Worm (Caenorhabditis elegans): ENCODE results near the gene mpst-1.

mpst-1 gene

ce11 chrV:11849408-11849807, 22.5 kb upstream of the mpst-1 start:
- TF ChIP-seq him-1 (tag; optimal IDR thresholded peaks at IDR 0.05) (no peak), W03F9.2 (tag; optimal IDR thresholded peaks at IDR 0.05) (no peak), dao-5 (tag; optimal IDR thresholded peaks at IDR 0.05) (no peak)

DNA sequence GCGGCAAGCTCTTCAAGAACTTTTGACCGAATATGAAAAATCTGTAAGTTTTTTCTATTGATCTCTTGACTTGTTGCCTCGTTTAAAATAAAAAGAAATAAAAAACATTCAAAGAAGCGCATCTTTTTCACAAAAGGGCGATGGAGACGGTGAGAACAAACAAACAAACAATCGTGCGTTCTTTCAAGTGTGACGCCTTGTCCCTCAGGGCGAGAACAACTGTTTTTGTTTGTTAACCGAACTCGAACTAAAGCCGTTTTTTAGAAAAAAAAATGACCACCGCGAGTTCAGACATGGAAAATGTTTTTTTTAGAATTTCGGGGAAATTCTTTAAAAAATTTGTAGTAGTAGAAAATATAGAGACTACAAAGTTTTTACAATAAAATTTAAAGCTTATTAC, 20.1 kb upstream of the mpst-1 start:
- TF ChIP-seq dao-5 (tag; optimal IDR thresholded peaks at IDR 0.05) (no peak), him-1 (tag; optimal IDR thresholded peaks at IDR 0.05) (no peak), W03F9.2 (tag; optimal IDR thresholded peaks at IDR 0.05) (no peak)

DNA sequence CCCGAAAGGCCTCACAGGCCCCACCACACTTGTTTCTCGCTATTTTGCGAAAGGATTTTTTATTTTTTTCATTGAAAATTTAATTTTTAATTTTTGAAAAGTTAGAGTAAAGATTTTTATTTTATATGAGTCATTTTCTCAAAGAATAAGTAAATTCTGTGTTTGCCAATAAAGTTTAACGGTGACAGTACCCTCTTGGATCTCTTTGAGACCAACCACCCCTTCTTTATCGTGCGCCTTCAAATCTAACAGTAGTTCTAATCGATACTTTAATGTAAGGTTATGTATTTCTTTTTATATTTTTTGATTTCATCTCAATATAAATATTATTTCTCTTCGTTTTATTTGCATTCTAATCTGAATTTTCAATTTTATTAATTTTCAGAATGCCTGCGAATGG, 18.6 kb upstream of the mpst-1 start, which contains the start of gene hmp-1:
TSS of gene hmp-1 (plus strand) at position 380 of the 400 bp plus-strand sequence.
- no peak for TF ChIP-seq him-1 (tag; optimal IDR thresholded peaks at IDR 0.05)
- no peak for TF ChIP-seq W03F9.2 (tag; optimal IDR thresholded peaks at IDR 0.05)
- no peak for TF ChIP-seq dao-5 (tag; optimal IDR thresholded peaks at IDR 0.05)

DNA sequence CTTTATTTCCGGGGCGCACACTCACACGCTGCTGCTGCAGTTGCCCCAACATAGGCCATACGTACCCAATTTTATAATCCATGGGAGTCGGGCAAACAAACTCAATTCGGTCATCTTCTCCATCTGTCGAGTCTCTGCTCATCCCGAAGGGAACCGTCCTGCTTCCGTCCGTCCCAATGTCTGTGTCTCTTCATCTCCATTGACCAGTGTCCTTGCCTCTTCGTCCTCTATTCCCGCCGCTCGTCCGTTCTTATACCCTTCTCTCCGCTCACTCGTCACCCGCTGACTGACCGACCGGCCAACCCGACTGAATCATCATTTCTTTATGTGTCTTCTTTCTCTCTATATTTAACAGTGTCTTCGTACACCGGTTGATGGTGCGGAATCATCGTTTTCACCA, 18.0 kb upstream of the mpst-1 start:
- TF ChIP-seq dao-5 (tag; optimal IDR thresholded peaks at IDR 0.05) (no peak), him-1 (tag; optimal IDR thresholded peaks at IDR 0.05) (peak; percentile 42), W03F9.2 (tag; optimal IDR thresholded peaks at IDR 0.05) (no peak)

ce11 chrV:11843678-11844366, 17.0 kb upstream of the mpst-1 start, which contains the start of gene nphp-4:
nphp-4 (minus strand) TSS chrV:11843728.
- no peak for TF ChIP-seq him-1 (tag; optimal IDR thresholded peaks at IDR 0.05)
- no peak for TF ChIP-seq W03F9.2 (tag; optimal IDR thresholded peaks at IDR 0.05)
- no peak for TF ChIP-seq dao-5 (tag; optimal IDR thresholded peaks at IDR 0.05)

DNA sequence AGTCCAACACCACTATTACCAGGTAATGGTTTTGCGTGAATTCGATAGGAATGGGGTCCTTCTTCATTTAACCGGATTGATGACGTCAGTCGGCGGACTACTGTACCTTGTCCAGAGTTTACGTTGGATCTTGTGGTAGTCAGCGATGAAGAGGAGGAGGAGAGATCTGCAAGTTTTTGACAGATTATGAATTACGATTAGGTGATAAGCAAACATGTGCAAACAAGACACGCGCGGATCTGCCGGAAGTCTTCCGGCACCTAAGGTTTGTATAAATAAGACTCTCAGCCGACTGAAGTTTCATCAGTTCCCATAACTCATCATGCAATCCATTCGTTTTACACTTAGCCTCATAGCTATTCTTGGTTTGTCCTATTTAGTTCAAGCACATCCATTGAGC, 12.4 kb upstream of the mpst-1 start, which contains the start of gene idpb-5:
TSS of gene idpb-5 (plus strand) at position 301 of the 400 bp plus-strand sequence.
- TF ChIP-seq W03F9.2 (tag; optimal IDR thresholded peaks at IDR 0.05) (no peak), him-1 (tag; optimal IDR thresholded peaks at IDR 0.05) (no peak), dao-5 (tag; optimal IDR thresholded peaks at IDR 0.05) (no peak)

DNA sequence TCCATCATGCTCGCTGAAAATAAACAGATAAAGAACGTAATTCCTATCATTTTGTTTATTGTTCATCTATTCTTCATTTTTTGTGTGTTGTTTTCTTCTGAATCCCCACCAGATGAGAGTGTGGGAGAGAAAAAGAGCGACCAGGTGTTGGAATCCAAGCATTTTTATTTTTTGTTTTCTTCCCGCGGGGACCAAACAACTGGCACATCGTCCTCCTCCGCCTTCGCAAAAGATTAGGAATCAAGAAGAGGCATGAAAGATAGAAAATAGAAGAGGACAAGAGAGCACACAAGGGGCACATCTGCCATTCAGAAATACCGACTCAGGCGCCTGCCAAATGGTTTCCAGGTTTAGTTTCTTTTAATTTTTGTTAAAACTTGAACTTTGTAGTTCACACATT, 9.2 kb upstream of the mpst-1 start, which contains the start of gene R13H4.2:
TSS of gene R13H4.2 (plus strand) at position 319 of the 400 bp plus-strand sequence.
- TF ChIP-seq dao-5 (tag; optimal IDR thresholded peaks at IDR 0.05) = no peak
- no peak for TF ChIP-seq him-1 (tag; optimal IDR thresholded peaks at IDR 0.05)
- TF ChIP-seq W03F9.2 (tag; optimal IDR thresholded peaks at IDR 0.05) = no peak

- no peak for TF ChIP-seq him-1 (tag; optimal IDR thresholded peaks at IDR 0.05)
- no peak for TF ChIP-seq dao-5 (tag; optimal IDR thresholded peaks at IDR 0.05)
- TF ChIP-seq W03F9.2 (tag; optimal IDR thresholded peaks at IDR 0.05) = no peak
Observed at ce11 chrV:11833319-11833718, 6.5 kb upstream of the mpst-1 start, which contains the start of gene pho-8. pho-8 (plus strand) TSS chrV:11833619.

ce11 chrV:11829282-11829681, 2.4 kb upstream of the mpst-1 start, which contains the start of gene col-158:
col-158 (plus strand) TSS chrV:11829582.
- no peak for TF ChIP-seq him-1 (tag; optimal IDR thresholded peaks at IDR 0.05)
- TF ChIP-seq W03F9.2 (tag; optimal IDR thresholded peaks at IDR 0.05) = no peak
- TF ChIP-seq dao-5 (tag; optimal IDR thresholded peaks at IDR 0.05) = no peak

- TF ChIP-seq him-1 (tag; optimal IDR thresholded peaks at IDR 0.05) (no peak), W03F9.2 (tag; optimal IDR thresholded peaks at IDR 0.05) (no peak), dao-5 (tag; optimal IDR thresholded peaks at IDR 0.05) (no peak)
Observed at ce11 chrV:11825662-11826061, 1.2 kb downstream of the mpst-1 start, which contains the start of gene D2023.4. D2023.4 (minus strand) TSS chrV:11825762.

DNA sequence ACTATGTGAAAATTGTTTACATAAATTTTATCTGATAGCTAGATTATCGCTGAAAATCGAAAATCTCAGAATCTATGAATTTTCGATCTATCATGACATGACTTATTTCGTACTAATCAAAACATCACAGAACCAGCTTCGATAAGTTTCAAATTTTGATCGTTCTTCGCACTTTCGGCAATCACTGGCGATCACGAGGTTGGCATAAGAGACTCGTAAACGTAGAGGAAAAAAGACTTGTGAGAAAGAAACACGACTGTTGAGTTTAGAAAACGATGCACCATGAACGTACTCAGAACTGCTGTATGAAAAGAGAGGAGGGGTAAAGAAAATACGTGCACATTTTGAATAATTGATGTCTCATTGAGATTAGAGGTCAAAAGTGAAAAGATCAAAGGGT, 2.9 kb downstream of the mpst-1 start:
- TF ChIP-seq W03F9.2 (tag; optimal IDR thresholded peaks at IDR 0.05) = peak; percentile 35
- no peak for TF ChIP-seq dao-5 (tag; optimal IDR thresholded peaks at IDR 0.05)

DNA sequence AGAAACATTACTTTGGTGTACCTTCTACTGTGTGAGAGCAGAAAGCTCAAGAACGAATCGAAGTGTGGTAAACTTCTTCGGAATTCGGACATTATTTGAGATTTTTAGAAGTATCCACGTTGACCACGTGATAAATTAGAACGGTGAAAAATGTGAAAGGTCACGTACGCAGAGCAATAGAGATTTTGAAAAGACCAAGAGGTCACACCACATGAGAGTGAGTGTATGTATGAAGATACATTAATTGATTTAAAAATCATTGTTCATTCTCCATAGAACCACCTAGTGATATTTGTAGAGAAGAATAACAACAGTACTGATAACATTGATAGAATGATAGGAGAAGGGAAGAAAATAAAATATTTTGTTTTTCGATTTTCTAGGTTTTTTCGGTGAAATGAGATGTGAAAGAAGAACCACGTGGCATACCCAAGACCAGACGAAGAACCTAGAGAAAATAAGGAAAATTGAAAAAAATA, 4.4 kb downstream of the mpst-1 start, which contains the start of gene pyc-1:
TSS of gene pyc-1 (minus strand) at position 69 of the 479 bp plus-strand sequence.
- TF ChIP-seq W03F9.2 (tag; optimal IDR thresholded peaks at IDR 0.05) (peak; percentile 8), dao-5 (tag; optimal IDR thresholded peaks at IDR 0.05) (no peak)

ce11 chrV:11820551-11820950, 6.3 kb downstream of the mpst-1 start:
- TF ChIP-seq W03F9.2 (tag; optimal IDR thresholded peaks at IDR 0.05) = no peak
- TF ChIP-seq him-1 (tag; optimal IDR thresholded peaks at IDR 0.05) = no peak
- no peak for TF ChIP-seq dao-5 (tag; optimal IDR thresholded peaks at IDR 0.05)

DNA sequence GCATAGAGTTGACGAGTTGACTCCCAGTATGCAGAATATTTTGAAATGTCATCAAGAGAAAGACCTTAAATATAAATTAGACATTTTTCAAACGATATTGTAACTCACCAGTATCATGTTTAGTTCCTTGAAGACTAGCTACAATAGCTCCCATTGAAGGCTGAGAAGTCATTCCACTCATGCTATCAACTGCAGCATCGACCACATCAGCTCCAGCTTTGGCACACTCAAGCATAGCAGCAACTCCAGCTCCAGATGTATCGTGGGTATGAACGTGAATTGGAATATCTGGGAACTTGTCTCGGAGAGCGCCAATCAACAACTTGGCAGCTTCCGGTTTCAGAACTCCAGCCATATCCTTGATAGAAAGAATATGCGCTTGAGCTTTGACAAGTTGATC, 7.4 kb downstream of the mpst-1 start:
- TF ChIP-seq him-1 (tag; optimal IDR thresholded peaks at IDR 0.05) = no peak
- no peak for TF ChIP-seq W03F9.2 (tag; optimal IDR thresholded peaks at IDR 0.05)
- TF ChIP-seq dao-5 (tag; optimal IDR thresholded peaks at IDR 0.05) = no peak

Measured in whole organism, L4/young adult.